Worm (Caenorhabditis elegans) whole organism, mixed stage, embryonic: Measurements from ENCODE around the gene glb-23.
A peak's percentile ranks its signal among the peaks of the same experiment; 100 is the strongest.

Experiments used
- M03D4.4 ChIP-seq: sonication (generic microtip); optimal IDR thresholded peaks from 2 replicates; lab custom pipeline; 2017; ENCODE audit warnings: mild to moderate bottlenecking, missing genetic modification characterization, missing compliant biosample characterization
- blmp-1 ChIP-seq: fragments of 150-350 bp; optimal IDR thresholded peaks from 2 replicates; lab custom pipeline; 2014; ENCODE audit warnings: missing biosample characterization, missing genetic modification characterization
- ceh-39 ChIP-seq: fragments of 150-350 bp; optimal IDR thresholded peaks from 2 replicates; lab custom pipeline; 2014; ENCODE audit warnings: missing biosample characterization, missing genetic modification characterization
- ceh-43 ChIP-seq: fragments of 200-800 bp; sonication (Bioruptor generic); optimal IDR thresholded peaks from 2 replicates; lab custom pipeline; 2018; ENCODE audit warnings: mild to moderate bottlenecking, missing genetic modification characterization, moderate library complexity, missing compliant biosample characterization
- ceh-83 ChIP-seq: fragments of 200-800 bp; sonication (Bioruptor generic); optimal IDR thresholded peaks from 2 replicates; lab custom pipeline; 2018; ENCODE audit warnings: mild to moderate bottlenecking, missing genetic modification characterization, missing compliant biosample characterization
- ces-1 ChIP-seq: fragments of 150-350 bp; optimal IDR thresholded peaks from 2 replicates; lab custom pipeline; 2014; ENCODE audit warnings: missing biosample characterization, missing genetic modification reagents, missing genetic modification characterization
- cnd-1 ChIP-seq: fragments of 200-800 bp; sonication (Bioruptor generic); optimal IDR thresholded peaks from 2 replicates; lab custom pipeline; 2018; ENCODE audit warnings: mild to moderate bottlenecking, missing genetic modification characterization, missing compliant biosample characterization
- drap-1 ChIP-seq: fragments of 200-800 bp; sonication (Bioruptor generic); optimal IDR thresholded peaks from 3 replicates; lab custom pipeline; 2018; ENCODE audit warnings: mild to moderate bottlenecking, missing genetic modification characterization, missing compliant biosample characterization
- elt-1 ChIP-seq: sonication (generic microtip); optimal IDR thresholded peaks from 2 replicates; lab custom pipeline; 2017; ENCODE audit warnings: missing genetic modification characterization, mild to moderate bottlenecking, missing compliant biosample characterization, antibody characterized with exemption, moderate library complexity, borderline replicate concordance; ENCODE audit not compliant: insufficient read depth
- elt-3 ChIP-seq: fragments of 150-350 bp; optimal IDR thresholded peaks from 2 replicates; lab custom pipeline; 2014; ENCODE audit warnings: missing biosample characterization, missing genetic modification characterization
- ham-2 ChIP-seq: fragments of 200-800 bp; sonication (Bioruptor generic); optimal IDR thresholded peaks from 2 replicates; lab custom pipeline; 2018; ENCODE audit warnings: mild to moderate bottlenecking, missing genetic modification characterization, missing compliant biosample characterization
- hlh-1 ChIP-seq: fragments of 150-350 bp; optimal IDR thresholded peaks from 2 replicates; lab custom pipeline; 2014; ENCODE audit warnings: missing biosample characterization, missing genetic modification reagents, missing genetic modification characterization
- lin-13 ChIP-seq: fragments of 150-350 bp; optimal IDR thresholded peaks from 2 replicates; lab custom pipeline; 2014; ENCODE audit warnings: missing biosample characterization, missing genetic modification characterization
- lin-32 ChIP-seq: fragments of 200-800 bp; sonication (Bioruptor generic); optimal IDR thresholded peaks from 2 replicates; lab custom pipeline; 2018; ENCODE audit warnings: mild to moderate bottlenecking, missing genetic modification characterization, missing compliant biosample characterization
- lsy-2 ChIP-seq: fragments of 150-350 bp; optimal IDR thresholded peaks from 2 replicates; lab custom pipeline; 2014; ENCODE audit warnings: missing biosample characterization, missing genetic modification characterization
- mab-5 ChIP-seq: fragments of 150-350 bp; optimal IDR thresholded peaks from 2 replicates; lab custom pipeline; 2014; ENCODE audit warnings: missing biosample characterization, missing genetic modification characterization
- mep-1 ChIP-seq: fragments of 150-350 bp; optimal IDR thresholded peaks from 2 replicates; lab custom pipeline; 2017; ENCODE audit warnings: missing biosample characterization, missing genetic modification reagents, missing genetic modification characterization, inconsistent platforms
- mls-2 ChIP-seq: sonication (generic microtip); optimal IDR thresholded peaks from 2 replicates; lab custom pipeline; 2016; ENCODE audit warnings: mild to moderate bottlenecking, missing genetic modification characterization, moderate library complexity, missing compliant biosample characterization
- nhr-12 ChIP-seq: fragments of 150-350 bp; optimal IDR thresholded peaks from 2 replicates; lab custom pipeline; 2014; ENCODE audit warnings: missing biosample characterization, missing genetic modification characterization
- nhr-2 ChIP-seq: fragments of 150-350 bp; optimal IDR thresholded peaks from 2 replicates; lab custom pipeline; 2014; ENCODE audit warnings: missing biosample characterization, missing genetic modification characterization
- nhr-237 ChIP-seq: fragments of 150-350 bp; optimal IDR thresholded peaks from 2 replicates; lab custom pipeline; 2014; ENCODE audit warnings: missing biosample characterization, missing genetic modification characterization
- nhr-28 ChIP-seq: fragments of 150-350 bp; optimal IDR thresholded peaks from 2 replicates; lab custom pipeline; 2014; ENCODE audit warnings: missing biosample characterization, missing genetic modification characterization
- nhr-76 ChIP-seq: sonication (generic microtip); optimal IDR thresholded peaks from 2 replicates; lab custom pipeline; 2017; ENCODE audit warnings: missing biosample characterization, missing genetic modification characterization
- pha-4 ChIP-seq: fragments of 150-350 bp; optimal IDR thresholded peaks from 2 replicates; lab custom pipeline; 2018; ENCODE audit warnings: missing biosample characterization, missing genetic modification reagents, missing genetic modification characterization
- sem-2 ChIP-seq: fragments of 200-800 bp; sonication (Bioruptor generic); optimal IDR thresholded peaks from 2 replicates; lab custom pipeline; 2018; ENCODE audit warnings: mild to moderate bottlenecking, missing genetic modification characterization, missing compliant biosample characterization
- sptf-1 ChIP-seq: sonication (generic microtip); optimal IDR thresholded peaks from 2 replicates; lab custom pipeline; 2017; ENCODE audit warnings: mild to moderate bottlenecking, missing genetic modification characterization, moderate library complexity, missing compliant biosample characterization
- unc-120 ChIP-seq: sonication (generic microtip); optimal IDR thresholded peaks from 2 replicates; lab custom pipeline; 2017; ENCODE audit warnings: missing genetic modification characterization, missing compliant biosample characterization; ENCODE audit not compliant: poor library complexity, severe bottlenecking
- unc-39 ChIP-seq: fragments of 150-350 bp; optimal IDR thresholded peaks from 2 replicates; lab custom pipeline; 2014; ENCODE audit warnings: missing biosample characterization, missing genetic modification characterization
- unc-62 ChIP-seq: fragments of 150-350 bp; optimal IDR thresholded peaks from 2 replicates; lab custom pipeline; 2014; ENCODE audit warnings: missing biosample characterization, missing genetic modification reagents, missing genetic modification characterization
- ztf-11 ChIP-seq: fragments of 150-350 bp; optimal IDR thresholded peaks from 2 replicates; lab custom pipeline; 2014; ENCODE audit warnings: missing biosample characterization, missing genetic modification characterization

glb-23 gene

ce11 chrIV:7234623-7235022 is 15.3 kb upstream of the glb-23 start:
- TF ChIP-seq elt-1 (tag; lab: Kevin White, UChicago) = peak; percentile 39
- TF ChIP-seq mab-5 = no peak

DNA sequence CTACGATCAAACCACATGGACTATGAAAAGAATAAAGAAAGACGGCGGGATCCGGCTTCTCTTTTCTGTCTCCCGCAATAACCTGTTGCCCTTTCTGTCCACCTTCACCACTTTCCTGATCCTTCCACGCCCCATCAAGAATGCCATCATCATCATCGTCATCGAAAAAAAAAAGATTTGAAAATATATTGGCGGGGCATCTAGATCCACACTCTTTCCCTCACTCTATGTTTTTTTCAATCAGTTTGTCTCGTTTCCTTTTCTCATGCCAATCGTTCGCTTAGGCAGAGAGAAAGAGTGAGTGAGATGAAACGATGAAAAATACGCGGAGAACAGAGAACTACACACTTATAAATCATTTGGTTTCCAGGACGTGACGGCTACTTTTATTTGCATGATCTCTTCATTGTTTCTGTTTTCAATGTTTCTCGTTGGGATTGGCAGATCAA is 14.3 kb upstream of the glb-23 start:
- no peak for TF ChIP-seq nhr-2 (tag; lab: Kevin White, UChicago)
- peak; percentile 27 for TF ChIP-seq blmp-1
- no peak for TF ChIP-seq pha-4 (tag; lab: Kevin White, UChicago)
- peak; percentile 41 for TF ChIP-seq unc-62 (GFP tag; lab: Kevin White, UChicago)
- no peak for TF ChIP-seq hlh-1
- TF ChIP-seq ceh-83 (GFP tag; lab: Kevin White, UChicago) = no peak
- no peak for TF ChIP-seq elt-3 (tag; lab: Kevin White, UChicago)
- TF ChIP-seq ham-2 (GFP tag; lab: Kevin White, UChicago) = no peak
- no peak for TF ChIP-seq nhr-12 (tag; lab: Kevin White, UChicago)
- TF ChIP-seq sptf-1 (tag; lab: Kevin White, UChicago) = no peak
- TF ChIP-seq mep-1 (tag; lab: Kevin White, UChicago) = no peak
- TF ChIP-seq M03D4.4 (tag; lab: Kevin White, UChicago) = no peak
- no peak for TF ChIP-seq mls-2
- no peak for TF ChIP-seq lsy-2 (tag; lab: Kevin White, UChicago)
- TF ChIP-seq sem-2 = no peak
- TF ChIP-seq, all 35 proteins: peak for 2

ce11 chrIV:7230935-7231334 is 11.6 kb upstream of the glb-23 start, which contains the start of gene D2024.4:
D2024.4 (plus strand) TSS chrIV:7231235.
- TF ChIP-seq lin-32 (GFP tag; lab: Kevin White, UChicago) = no peak
- TF ChIP-seq unc-39 (tag; lab: Kevin White, UChicago) = no peak
- no peak for TF ChIP-seq ceh-83 (GFP tag; lab: Kevin White, UChicago)
- TF ChIP-seq sptf-1 (tag; lab: Kevin White, UChicago) = no peak
- no peak for TF ChIP-seq nhr-2 (tag; lab: Kevin White, UChicago)
- no peak for TF ChIP-seq ztf-11 (tag; lab: Kevin White, UChicago)
- TF ChIP-seq mab-5 = no peak
- TF ChIP-seq nhr-76 (tag; lab: Kevin White, UChicago) = no peak

DNA sequence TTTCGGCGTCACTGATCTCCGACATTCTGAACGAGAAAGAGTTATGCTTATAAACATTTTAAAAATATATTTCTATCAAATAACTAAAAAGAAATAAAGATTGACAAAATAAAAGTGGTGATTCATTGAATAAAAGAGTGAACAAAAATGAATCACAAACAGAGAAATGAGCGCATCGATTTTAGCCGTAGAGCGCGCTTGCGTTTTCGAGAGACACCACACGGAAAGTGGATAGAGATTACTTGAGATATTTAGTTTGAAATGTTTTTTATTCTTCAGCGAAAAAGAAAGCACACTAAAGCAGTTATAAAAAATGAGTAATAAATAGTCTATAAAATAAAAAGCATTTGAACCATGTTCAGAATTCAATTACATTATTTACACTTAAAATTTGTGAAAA is 10.9 kb upstream of the glb-23 start, which contains the start of gene cap-1:
cap-1 (minus strand) TSS at position 26 of the 400 bp plus-strand sequence.
- TF ChIP-seq nhr-28 (no peak), drap-1 (GFP tag; lab: Kevin White, UChicago) (no peak), mep-1 (tag; lab: Kevin White, UChicago) (peak; percentile 78), blmp-1 (no peak), ces-1 (GFP tag; lab: Kevin White, UChicago) (peak; percentile 70), ceh-39 (tag; lab: Kevin White, UChicago) (peak; percentile 65), mls-2 (peak; percentile 11), nhr-12 (tag; lab: Kevin White, UChicago) (no peak), lsy-2 (tag; lab: Kevin White, UChicago) (peak; percentile 60), nhr-237 (peak; percentile 38), pha-4 (tag; lab: Kevin White, UChicago) (peak; percentile 36), sptf-1 (tag; lab: Kevin White, UChicago) (peak; percentile 13), lin-13 (tag; lab: Kevin White, UChicago) (peak; percentile 54), unc-39 (tag; lab: Kevin White, UChicago) (no peak), hlh-1 (peak; percentile 47)
- TF ChIP-seq, all 35 proteins: peak for 10

- TF ChIP-seq lin-32 (GFP tag; lab: Kevin White, UChicago) = no peak
- no peak for TF ChIP-seq ces-1 (GFP tag; lab: Kevin White, UChicago)
- no peak for TF ChIP-seq sem-2
- TF ChIP-seq ceh-83 (GFP tag; lab: Kevin White, UChicago) = no peak
- no peak for TF ChIP-seq lsy-2 (tag; lab: Kevin White, UChicago)
- TF ChIP-seq unc-120 (tag; lab: Kevin White, UChicago) = no peak
- no peak for TF ChIP-seq ceh-39 (tag; lab: Kevin White, UChicago)
- no peak for TF ChIP-seq hlh-1
- TF ChIP-seq, all 35 proteins: peak for 0
These were observed 8.9 kb upstream of the glb-23 start, which contains the start of gene D2024.5 for ce11 chrIV:7228208-7228607. D2024.5 (minus strand) TSS chrIV:7228308.

- TF ChIP-seq ceh-43 (GFP tag; lab: Kevin White, UChicago) (no peak), unc-39 (tag; lab: Kevin White, UChicago) (no peak), mab-5 (no peak), pha-4 (tag; lab: Kevin White, UChicago) (no peak), elt-3 (tag; lab: Kevin White, UChicago) (no peak), cnd-1 (no peak), unc-62 (GFP tag; lab: Kevin White, UChicago) (no peak), ham-2 (GFP tag; lab: Kevin White, UChicago) (no peak), M03D4.4 (tag; lab: Kevin White, UChicago) (no peak), sptf-1 (tag; lab: Kevin White, UChicago) (no peak), lin-13 (tag; lab: Kevin White, UChicago) (no peak), nhr-12 (tag; lab: Kevin White, UChicago) (no peak)
These were observed 7.8 kb upstream of the glb-23 start, which contains the start of gene R13A1.10 for ce11 chrIV:7227072-7227471. R13A1.10 (minus strand) TSS chrIV:7227172.
